Fruit fly (Drosophila melanogaster) whole organism, prepupa: ENCODE results near the gene asf1.

Source experiments
- CG10631 ChIP-seq: fragments of 200-800 bp; sonication (Bioruptor generic); optimal IDR thresholded peaks from 2 replicates; lab custom pipeline; 2016; ENCODE audit warnings: missing biosample characterization, missing genetic modification characterization
- CG10669 ChIP-seq: fragments of 200-800 bp; sonication (Bioruptor generic); optimal IDR thresholded peaks from 3 replicates; lab custom pipeline; 2018; ENCODE audit warnings: missing biosample characterization, mild to moderate bottlenecking, missing genetic modification characterization, moderate library complexity
- CG11294 ChIP-seq: fragments of 200-800 bp; sonication (Bioruptor generic); IDR thresholded peaks from 2 replicates; pipeline ENCODE4 v1.3.6; 2022; ENCODE audit warnings: missing biosample characterization, missing genetic modification characterization
- CG11762 ChIP-seq: fragments of 200-800 bp; sonication (Bioruptor generic); optimal IDR thresholded peaks from 3 replicates; lab custom pipeline; 2016; ENCODE audit warnings: missing biosample characterization, missing genetic modification characterization; ENCODE audit not compliant: insufficient read depth
- CG11902 ChIP-seq: fragments of 200-800 bp; sonication (Bioruptor generic); optimal IDR thresholded peaks from 3 replicates; lab custom pipeline; 2016; ENCODE audit warnings: missing biosample characterization, missing genetic modification characterization
- CG15336 ChIP-seq: fragments of 200-800 bp; sonication (Bioruptor generic); IDR thresholded peaks from 2 replicates; pipeline ENCODE4 v1.3.6; 2022; ENCODE audit warnings: missing biosample characterization, missing genetic modification characterization
- CG16779 ChIP-seq: fragments of 200-800 bp; sonication (Bioruptor generic); optimal IDR thresholded peaks from 3 replicates; lab custom pipeline; 2017; ENCODE audit warnings: missing biosample characterization, mild to moderate bottlenecking, missing genetic modification characterization
- CG3032 ChIP-seq: fragments of 200-800 bp; optimal IDR thresholded peaks from 2 replicates; lab custom pipeline; 2019; ENCODE audit warnings: missing biosample characterization, mild to moderate bottlenecking, missing genetic modification characterization, moderate library complexity
- CG31627 ChIP-seq: fragments of 200-800 bp; sonication (Bioruptor generic); optimal IDR thresholded peaks from 3 replicates; lab custom pipeline; 2016; ENCODE audit warnings: missing biosample characterization, missing genetic modification characterization
- CG32006 ChIP-seq: fragments of 200-800 bp; sonication (Bioruptor generic); optimal IDR thresholded peaks from 3 replicates; lab custom pipeline; 2017; ENCODE audit warnings: missing biosample characterization, mild to moderate bottlenecking, missing genetic modification characterization
- CG34406 ChIP-seq: fragments of 200-800 bp; sonication (Bioruptor generic); optimal IDR thresholded peaks from 3 replicates; lab custom pipeline; 2016; ENCODE audit warnings: missing biosample characterization, missing genetic modification characterization
- CG3919 ChIP-seq: fragments of 200-800 bp; sonication (Bioruptor generic); optimal IDR thresholded peaks from 3 replicates; lab custom pipeline; 2016; ENCODE audit warnings: missing biosample characterization, missing genetic modification characterization
- CG4318 ChIP-seq: fragments of 200-800 bp; sonication (Bioruptor generic); optimal IDR thresholded peaks from 3 replicates; lab custom pipeline; 2017; ENCODE audit warnings: missing biosample characterization, mild to moderate bottlenecking, missing genetic modification characterization
- CG6163 ChIP-seq: fragments of 200-800 bp; sonication (Bioruptor generic); IDR thresholded peaks from 3 replicates; pipeline ENCODE4 v1.3.6; 2022; ENCODE audit warnings: missing biosample characterization, missing genetic modification characterization
- CG6276 ChIP-seq: fragments of 200-800 bp; sonication (Bioruptor generic); optimal IDR thresholded peaks from 2 replicates; lab custom pipeline; 2017; ENCODE audit warnings: missing biosample characterization, mild to moderate bottlenecking, missing genetic modification characterization
- CG6792 ChIP-seq: fragments of 200-800 bp; sonication (Bioruptor generic); optimal IDR thresholded peaks from 3 replicates; lab custom pipeline; 2016; ENCODE audit warnings: missing biosample characterization, missing genetic modification characterization
- CG8119 ChIP-seq: fragments of 200-800 bp; sonication (Bioruptor generic); IDR thresholded peaks from 3 replicates; pipeline ENCODE4 v1.3.6; 2022; ENCODE audit warnings: missing biosample characterization, missing genetic modification characterization
- CG8319 ChIP-seq: fragments of 200-800 bp; sonication (Bioruptor generic); optimal IDR thresholded peaks from 3 replicates; lab custom pipeline; 2016; ENCODE audit warnings: missing biosample characterization, missing genetic modification characterization
- CG8632 ChIP-seq: fragments of 200-800 bp; sonication (Bioruptor generic); optimal IDR thresholded peaks from 3 replicates; lab custom pipeline; 2016; ENCODE audit warnings: missing biosample characterization, missing genetic modification characterization
- CG9139 ChIP-seq: fragments of 200-800 bp; sonication (Bioruptor generic); optimal IDR thresholded peaks from 3 replicates; lab custom pipeline; 2017; ENCODE audit warnings: missing biosample characterization, mild to moderate bottlenecking, missing genetic modification characterization
- Eip75B ChIP-seq: fragments of 200-800 bp; sonication (Bioruptor generic); optimal IDR thresholded peaks from 3 replicates; lab custom pipeline; 2016; ENCODE audit warnings: missing biosample characterization, missing genetic modification characterization
- Eip93F ChIP-seq: fragments of 200-800 bp; sonication (Bioruptor generic); optimal IDR thresholded peaks from 2 replicates; lab custom pipeline; 2016; ENCODE audit warnings: missing biosample characterization, mild to moderate bottlenecking, missing genetic modification characterization
- Ets96B ChIP-seq: fragments of 200-800 bp; optimal IDR thresholded peaks from 2 replicates; lab custom pipeline; 2019; ENCODE audit warnings: missing biosample characterization, mild to moderate bottlenecking, missing genetic modification characterization, moderate library complexity
- Gug ChIP-seq: fragments of 200-800 bp; sonication (Bioruptor generic); IDR thresholded peaks from 2 replicates; pipeline ENCODE4 v1.3.6; 2022; ENCODE audit warnings: missing biosample characterization, missing genetic modification characterization
- Hr38 ChIP-seq: sonication (Bioruptor generic); optimal IDR thresholded peaks from 2 replicates; lab custom pipeline; 2016; ENCODE audit warnings: missing biosample characterization, missing genetic modification characterization
- Hr39 ChIP-seq: fragments of 200-800 bp; sonication (Bioruptor generic); optimal IDR thresholded peaks from 2 replicates; lab custom pipeline; 2016; ENCODE audit warnings: missing biosample characterization, missing genetic modification characterization
- Hr4 ChIP-seq: fragments of 200-800 bp; sonication (Bioruptor generic); optimal IDR thresholded peaks from 3 replicates; lab custom pipeline; 2016; ENCODE audit warnings: missing biosample characterization, missing genetic modification characterization
- Lpt ChIP-seq: fragments of 200-800 bp; sonication (Bioruptor generic); optimal IDR thresholded peaks from 3 replicates; lab custom pipeline; 2016; ENCODE audit warnings: missing biosample characterization, missing genetic modification characterization
- Met ChIP-seq: fragments of 200-800 bp; sonication (Bioruptor generic); optimal IDR thresholded peaks from 3 replicates; lab custom pipeline; 2016; ENCODE audit warnings: missing biosample characterization, missing genetic modification characterization
- OdsH ChIP-seq: fragments of 200-800 bp; sonication (Bioruptor generic); optimal IDR thresholded peaks from 3 replicates; lab custom pipeline; 2016; ENCODE audit warnings: missing biosample characterization, missing genetic modification characterization
- Smox ChIP-seq: fragments of 200-800 bp; sonication (Bioruptor generic); optimal IDR thresholded peaks from 3 replicates; lab custom pipeline; 2016; ENCODE audit warnings: missing biosample characterization, missing genetic modification characterization
- Sox102F ChIP-seq: fragments of 200-800 bp; sonication (Bioruptor generic); optimal IDR thresholded peaks from 2 replicates; lab custom pipeline; 2016; ENCODE audit warnings: missing biosample characterization, mild to moderate bottlenecking, missing genetic modification characterization
- Sox14 ChIP-seq: fragments of 200-800 bp; sonication (Bioruptor generic); optimal IDR thresholded peaks from 3 replicates; lab custom pipeline; 2016; ENCODE audit warnings: missing biosample characterization, missing genetic modification characterization
- Sox15 ChIP-seq: fragments of 200-800 bp; sonication (Bioruptor generic); optimal IDR thresholded peaks from 3 replicates; lab custom pipeline; 2016; ENCODE audit warnings: missing biosample characterization, missing genetic modification characterization
- achi ChIP-seq: fragments of 200-800 bp; sonication (Bioruptor generic); optimal IDR thresholded peaks from 3 replicates; lab custom pipeline; 2016; ENCODE audit warnings: missing biosample characterization, missing genetic modification characterization
- acj6 ChIP-seq: fragments of 200-800 bp; sonication (Bioruptor generic); optimal IDR thresholded peaks from 3 replicates; lab custom pipeline; 2016; ENCODE audit warnings: missing biosample characterization, missing genetic modification characterization
- cyc ChIP-seq: fragments of 200-800 bp; sonication (Bioruptor generic); optimal IDR thresholded peaks from 3 replicates; lab custom pipeline; 2016; ENCODE audit warnings: missing biosample characterization, missing genetic modification characterization
- dac ChIP-seq: fragments of 200-800 bp; sonication (Bioruptor generic); optimal IDR thresholded peaks from 2 replicates; lab custom pipeline; 2017; ENCODE audit warnings: missing biosample characterization, mild to moderate bottlenecking, missing genetic modification characterization
- dsx ChIP-seq: fragments of 200-800 bp; optimal IDR thresholded peaks from 3 replicates; lab custom pipeline; 2019; ENCODE audit warnings: missing biosample characterization, mild to moderate bottlenecking, missing genetic modification characterization, moderate library complexity; ENCODE audit not compliant: poor library complexity, severe bottlenecking
- eg ChIP-seq: fragments of 200-800 bp; sonication (Bioruptor generic); IDR thresholded peaks from 3 replicates; pipeline ENCODE4 v1.3.6; 2022; ENCODE audit warnings: missing biosample characterization, missing genetic modification characterization
- esn ChIP-seq: fragments of 200-800 bp; sonication (Bioruptor generic); optimal IDR thresholded peaks from 2 replicates; lab custom pipeline; 2016; ENCODE audit warnings: missing biosample characterization, mild to moderate bottlenecking, missing genetic modification characterization, moderate library complexity
- fd59A ChIP-seq: fragments of 200-800 bp; sonication (Bioruptor generic); optimal IDR thresholded peaks from 2 replicates; lab custom pipeline; 2017; ENCODE audit warnings: missing biosample characterization, mild to moderate bottlenecking, missing genetic modification characterization, missing genetic modification reagents
- fd85E ChIP-seq: fragments of 200-800 bp; sonication (Bioruptor generic); optimal IDR thresholded peaks from 3 replicates; lab custom pipeline; 2016; ENCODE audit warnings: missing biosample characterization, missing genetic modification characterization
- fkh ChIP-seq: fragments of 200-800 bp; sonication (Bioruptor generic); optimal IDR thresholded peaks from 3 replicates; lab custom pipeline; 2017; ENCODE audit warnings: missing biosample characterization, mild to moderate bottlenecking, missing genetic modification characterization, moderate library complexity
- lz ChIP-seq: fragments of 200-800 bp; sonication (Bioruptor generic); optimal IDR thresholded peaks from 3 replicates; lab custom pipeline; 2016; ENCODE audit warnings: missing biosample characterization, missing genetic modification characterization
- net ChIP-seq: fragments of 200-800 bp; sonication (Bioruptor generic); optimal IDR thresholded peaks from 3 replicates; lab custom pipeline; 2016; ENCODE audit warnings: missing biosample characterization, missing genetic modification characterization
- salr ChIP-seq, 2 experiments: fragments of 200-800 bp; sonication (Bioruptor generic); optimal IDR thresholded peaks; 3 replicates each; lab custom pipeline; 2016 to 2018; ENCODE audit warnings: missing biosample characterization in 2 of 2, missing genetic modification characterization in 2 of 2, mild to moderate bottlenecking in 1 of 2
- spab ChIP-seq: fragments of 200-800 bp; sonication (Bioruptor generic); optimal IDR thresholded peaks from 2 replicates; lab custom pipeline; 2017; ENCODE audit warnings: missing biosample characterization, mild to moderate bottlenecking, missing genetic modification characterization, missing genetic modification reagents
- ss ChIP-seq, 2 experiments: fragments of 200-800 bp; sonication (Bioruptor generic); optimal IDR thresholded peaks; 2 replicates in 1 of 2; 3 replicates in 1 of 2; lab custom pipeline; 2017 to 2018; ENCODE audit warnings: mild to moderate bottlenecking in 2 of 2, missing biosample characterization in 2 of 2, missing genetic modification characterization in 2 of 2, moderate library complexity in 1 of 2
- svp ChIP-seq: fragments of 200-800 bp; sonication (Bioruptor generic); peaks from one replicate; lab custom pipeline; 2016; ENCODE audit warnings: missing biosample characterization, missing genetic modification characterization
- topi ChIP-seq: fragments of 200-800 bp; sonication (Bioruptor generic); optimal IDR thresholded peaks from 3 replicates; lab custom pipeline; 2016; ENCODE audit warnings: missing biosample characterization, missing genetic modification characterization
- vri ChIP-seq: fragments of 200-800 bp; sonication (Bioruptor generic); optimal IDR thresholded peaks from 3 replicates; lab custom pipeline; 2016; ENCODE audit warnings: missing biosample characterization, mild to moderate bottlenecking, missing genetic modification characterization

The asf1 gene

dm6 chr3L:19590422-19590821 lies 28.3 kb upstream of the asf1 start, which contains the start of gene CG14100:
TSS of gene CG14100 (minus strand) at chr3L:19590524.
- TF ChIP-seq Eip75B (GFP tag; lab: Kevin White, UChicago) (peak; percentile 100), Met (GFP tag; lab: Kevin White, UChicago) (peak; percentile 100), lz (GFP tag; lab: Kevin White, UChicago) (peak; percentile 100), acj6 (GFP tag; lab: Kevin White, UChicago) (peak; percentile 100), CG31627 (GFP tag; lab: Kevin White, UChicago) (peak; percentile 100), fkh (GFP tag; lab: Kevin White, UChicago) (peak; percentile 100), Hr4 (GFP tag; lab: Kevin White, UChicago) (peak; percentile 100), topi (GFP tag; lab: Kevin White, UChicago) (peak; percentile 100), Sox14 (GFP tag; lab: Kevin White, UChicago) (peak; percentile 100), Hr39 (GFP tag; lab: Kevin White, UChicago) (peak; percentile 100), OdsH (GFP tag; lab: Kevin White, UChicago) (peak; percentile 100), CG15336 (GFP tag; lab: Robert Waterston, UW) (peak; percentile 100), salr (GFP tag; optimal IDR thresholded peaks at IDR 0.05; lab: Kevin White, UChicago) (peak; percentile 100), CG8632 (GFP tag; lab: Kevin White, UChicago) (peak; percentile 100), dsx (peak; percentile 99), CG3919 (peak; percentile 100), Sox15 (peak; percentile 100), Gug (GFP tag; lab: Robert Waterston, UW) (peak; percentile 100), dac (peak; percentile 100), Ets96B (tag; lab: Kevin White, UChicago) (peak; percentile 100), CG8119 (GFP tag; lab: Robert Waterston, UW) (peak; percentile 100), vri (GFP tag; lab: Kevin White, UChicago) (peak; percentile 100), CG6163 (GFP tag; lab: Robert Waterston, UW) (peak; percentile 100), CG6792 (peak; percentile 100), CG4318 (peak; percentile 100), eg (GFP tag; lab: Robert Waterston, UW) (peak; percentile 100), CG34406 (GFP tag; lab: Kevin White, UChicago) (peak; percentile 100), Sox102F (GFP tag; lab: Kevin White, UChicago) (peak; percentile 100), CG6276 (GFP tag; lab: Kevin White, UChicago) (peak; percentile 100), CG11762 (GFP tag; lab: Kevin White, UChicago) (peak; percentile 100), Lpt (GFP tag; lab: Kevin White, UChicago) (peak; percentile 100), svp (GFP tag; lab: Kevin White, UChicago) (peak; percentile 100), fd85E (GFP tag; lab: Kevin White, UChicago) (peak; percentile 99), achi (GFP tag; lab: Kevin White, UChicago) (peak; percentile 100), CG32006 (peak; percentile 100), spab (GFP tag; lab: Kevin White, UChicago) (peak; percentile 100), CG11902 (peak; percentile 100), cyc (GFP tag; lab: Kevin White, UChicago) (peak; percentile 100), Hr38 (GFP tag; lab: Kevin White, UChicago) (peak; percentile 100), CG11294 (peak; percentile 100), net (GFP tag; lab: Kevin White, UChicago) (peak; percentile 100), CG8319 (GFP tag; lab: Kevin White, UChicago) (peak; percentile 100), fd59A (GFP tag; lab: Kevin White, UChicago) (peak; percentile 100), CG16779 (tag; lab: Kevin White, UChicago) (peak; percentile 99), Eip93F (GFP tag; lab: Kevin White, UChicago) (peak; percentile 100), ss (GFP tag; optimal IDR thresholded peaks at IDR 0.05; lab: Kevin White, UChicago) (peak; percentile 100), CG3032 (tag; lab: Kevin White, UChicago) (peak; percentile 100), Smox (peak; percentile 100), CG10669 (peak; percentile 100), CG10631 (peak; percentile 100), CG9139 (GFP tag; lab: Kevin White, UChicago) (peak; percentile 100), esn (GFP tag; lab: Kevin White, UChicago) (peak; percentile 100)
